Worm (Caenorhabditis elegans) whole organism, L3 larva: ENCODE results near the gene Y45F10B.59.

Experiments used
- R02D3.7 ChIP-seq: fragments of 150-350 bp; optimal IDR thresholded peaks from 2 replicates; lab custom pipeline; 2014; ENCODE audit warnings: missing biosample characterization, missing genetic modification characterization
- ZK546.5 ChIP-seq: sonication (generic microtip); optimal IDR thresholded peaks from 2 replicates; lab custom pipeline; 2017; ENCODE audit warnings: missing biosample characterization, missing genetic modification characterization
- aly-2 ChIP-seq: fragments of 150-350 bp; optimal IDR thresholded peaks from 2 replicates; lab custom pipeline; 2014; ENCODE audit warnings: missing biosample characterization, missing genetic modification characterization
- ceh-16 ChIP-seq: sonication (generic microtip); optimal IDR thresholded peaks from 2 replicates; lab custom pipeline; 2017; ENCODE audit warnings: missing biosample characterization, missing genetic modification characterization
- ceh-28 ChIP-seq: fragments of 150-350 bp; optimal IDR thresholded peaks from 2 replicates; lab custom pipeline; 2014; ENCODE audit warnings: missing biosample characterization, missing genetic modification reagents, missing genetic modification characterization
- ceh-82 ChIP-seq: fragments of 150-350 bp; optimal IDR thresholded peaks from 2 replicates; lab custom pipeline; 2014; ENCODE audit warnings: missing biosample characterization, missing genetic modification characterization
- ceh-9 ChIP-seq: sonication (generic microtip); optimal IDR thresholded peaks from 2 replicates; lab custom pipeline; 2018; ENCODE audit warnings: missing biosample characterization, missing genetic modification characterization
- egl-27 ChIP-seq: sonication (generic microtip); optimal IDR thresholded peaks from 4 replicates; lab custom pipeline; 2017; ENCODE audit warnings: missing biosample characterization, missing genetic modification reagents, missing genetic modification characterization
- egl-5 ChIP-seq: fragments of 150-350 bp; optimal IDR thresholded peaks from 2 replicates; lab custom pipeline; 2017; ENCODE audit warnings: missing biosample characterization, missing genetic modification reagents, missing genetic modification characterization, inconsistent platforms
- elt-1 ChIP-seq: fragments of 150-350 bp; optimal IDR thresholded peaks from 2 replicates; lab custom pipeline; 2014; ENCODE audit warnings: missing biosample characterization, missing genetic modification characterization
- elt-3 ChIP-seq, 3 experiments: fragments of 150-350 bp in 1 of 3; sonication (generic microtip) in 2 of 3; optimal IDR thresholded peaks; 2 replicates in 2 of 3; 4 replicates in 1 of 3; lab custom pipeline; 2014 to 2017; ENCODE audit warnings: missing biosample characterization in 3 of 3, missing genetic modification characterization in 3 of 3
- fkh-10 ChIP-seq: sonication (generic microtip); optimal IDR thresholded peaks from 2 replicates; lab custom pipeline; 2017; ENCODE audit warnings: missing biosample characterization, missing genetic modification reagents, missing genetic modification characterization
- fos-1 ChIP-seq: fragments of 150-350 bp; optimal IDR thresholded peaks from 2 replicates; lab custom pipeline; 2014; ENCODE audit warnings: missing biosample characterization, missing genetic modification characterization
- lin-39 ChIP-seq: fragments of 150-350 bp; optimal IDR thresholded peaks from 2 replicates; lab custom pipeline; 2018; ENCODE audit warnings: missing biosample characterization, missing genetic modification reagents, missing genetic modification characterization
- mdl-1 ChIP-seq: fragments of 150-350 bp; optimal IDR thresholded peaks from 2 replicates; lab custom pipeline; 2014; ENCODE audit warnings: missing biosample characterization, missing genetic modification characterization
- mml-1 ChIP-seq: fragments of 150-350 bp; sonication (generic microtip); optimal IDR thresholded peaks from 3 replicates; lab custom pipeline; 2014; ENCODE audit warnings: missing biosample characterization, missing genetic modification characterization
- nfya-1 ChIP-seq: sonication (generic microtip); optimal IDR thresholded peaks from 2 replicates; lab custom pipeline; 2017; ENCODE audit warnings: missing genetic modification characterization, mild to moderate bottlenecking, missing compliant biosample characterization, antibody characterized with exemption, moderate library complexity; ENCODE audit not compliant: insufficient read depth
- nhr-12 ChIP-seq: fragments of 150-350 bp; optimal IDR thresholded peaks from 2 replicates; lab custom pipeline; 2014; ENCODE audit warnings: missing biosample characterization, missing genetic modification characterization
- nhr-23 ChIP-seq: fragments of 150-350 bp; optimal IDR thresholded peaks from 2 replicates; lab custom pipeline; 2014; ENCODE audit warnings: missing biosample characterization, missing genetic modification reagents, missing genetic modification characterization
- nhr-237 ChIP-seq: fragments of 150-350 bp; optimal IDR thresholded peaks from 2 replicates; lab custom pipeline; 2014; ENCODE audit warnings: missing biosample characterization, missing genetic modification characterization
- nhr-28 ChIP-seq: fragments of 150-350 bp; optimal IDR thresholded peaks from 2 replicates; lab custom pipeline; 2014; ENCODE audit warnings: missing biosample characterization, missing genetic modification characterization
- nhr-67 ChIP-seq: fragments of 150-350 bp; optimal IDR thresholded peaks from 2 replicates; lab custom pipeline; 2014; ENCODE audit warnings: missing biosample characterization, missing genetic modification characterization
- nhr-76 ChIP-seq: fragments of 150-350 bp; sonication (generic microtip); optimal IDR thresholded peaks from 5 replicates; lab custom pipeline; 2014; ENCODE audit warnings: missing biosample characterization, missing genetic modification characterization
- nhr-77 ChIP-seq: fragments of 150-350 bp; optimal IDR thresholded peaks from 2 replicates; lab custom pipeline; 2014; ENCODE audit warnings: missing biosample characterization, missing genetic modification characterization
- pha-4 ChIP-seq: fragments of 150-350 bp; optimal IDR thresholded peaks from 2 replicates; lab custom pipeline; 2014; ENCODE audit warnings: missing biosample characterization, missing genetic modification reagents, missing genetic modification characterization
- pqm-1 ChIP-seq: fragments of 150-350 bp; optimal IDR thresholded peaks from 2 replicates; lab custom pipeline; 2017; ENCODE audit warnings: missing biosample characterization, missing genetic modification characterization, inconsistent platforms
- sea-2 ChIP-seq: fragments of 150-350 bp; sonication (generic microtip); optimal IDR thresholded peaks from 4 replicates; lab custom pipeline; 2014; ENCODE audit warnings: missing biosample characterization, missing genetic modification reagents, missing genetic modification characterization
- skn-1 ChIP-seq: fragments of 150-350 bp; optimal IDR thresholded peaks from 2 replicates; lab custom pipeline; 2014; ENCODE audit warnings: missing biosample characterization, missing genetic modification characterization
- snpc-4 ChIP-seq: fragments of 150-350 bp; optimal IDR thresholded peaks from 2 replicates; lab custom pipeline; 2014; ENCODE audit warnings: missing biosample characterization, missing genetic modification characterization
- tbx-2 ChIP-seq: sonication (generic microtip); optimal IDR thresholded peaks from 2 replicates; lab custom pipeline; 2016; ENCODE audit warnings: mild to moderate bottlenecking, missing genetic modification characterization, missing compliant biosample characterization
- unc-39 ChIP-seq: sonication (generic microtip); optimal IDR thresholded peaks from 4 replicates; lab custom pipeline; 2017; ENCODE audit warnings: missing biosample characterization, missing genetic modification characterization
- unc-62 ChIP-seq: fragments of 150-350 bp; sonication (generic microtip); optimal IDR thresholded peaks from 4 replicates; lab custom pipeline; 2014; ENCODE audit warnings: missing biosample characterization, missing genetic modification reagents, missing genetic modification characterization
- ztf-4 ChIP-seq: fragments of 150-350 bp; optimal IDR thresholded peaks from 2 replicates; lab custom pipeline; 2014; ENCODE audit warnings: missing biosample characterization, missing genetic modification characterization

The Y45F10B.59 gene

DNA sequence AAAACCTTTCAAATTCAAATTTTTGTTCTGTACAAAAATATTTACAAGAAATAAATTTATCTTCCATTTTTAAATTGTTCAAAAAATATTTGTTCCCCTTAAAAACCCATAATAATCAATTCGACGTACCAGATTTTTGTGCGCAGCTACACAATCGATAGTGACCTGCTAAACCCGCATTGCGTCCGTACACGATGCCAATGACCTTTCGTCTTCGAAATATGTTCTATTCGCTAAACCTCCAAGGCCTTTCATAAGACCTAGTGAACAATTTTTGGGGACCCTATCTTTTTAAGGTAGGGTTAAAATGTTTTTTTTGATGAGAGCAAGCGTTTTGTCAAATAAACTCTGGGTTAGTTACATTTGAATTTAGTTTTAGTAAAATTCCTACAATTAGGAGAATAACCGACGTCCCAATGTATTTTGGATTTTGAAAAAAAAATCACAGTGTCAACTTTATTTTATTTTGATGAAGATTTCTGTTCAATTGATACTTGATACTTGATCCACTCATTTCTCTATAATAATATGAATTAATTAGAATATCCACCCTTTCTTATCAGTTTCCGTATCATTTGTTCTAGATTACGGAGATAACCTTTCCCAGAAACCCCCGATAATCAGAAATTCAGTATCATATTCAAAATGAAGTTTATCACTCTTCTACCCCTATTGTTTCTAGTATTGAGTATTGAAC lies at the start of gene Y45F10B.59:
TSS of gene Y45F10B.59 (plus strand) at position 647 of the 697 bp plus-strand sequence.
- no peak for TF ChIP-seq egl-5 (tag; lab: Kevin White, UChicago)
- TF ChIP-seq snpc-4 (tag; lab: Kevin White, UChicago): peak; percentile 6

DNA sequence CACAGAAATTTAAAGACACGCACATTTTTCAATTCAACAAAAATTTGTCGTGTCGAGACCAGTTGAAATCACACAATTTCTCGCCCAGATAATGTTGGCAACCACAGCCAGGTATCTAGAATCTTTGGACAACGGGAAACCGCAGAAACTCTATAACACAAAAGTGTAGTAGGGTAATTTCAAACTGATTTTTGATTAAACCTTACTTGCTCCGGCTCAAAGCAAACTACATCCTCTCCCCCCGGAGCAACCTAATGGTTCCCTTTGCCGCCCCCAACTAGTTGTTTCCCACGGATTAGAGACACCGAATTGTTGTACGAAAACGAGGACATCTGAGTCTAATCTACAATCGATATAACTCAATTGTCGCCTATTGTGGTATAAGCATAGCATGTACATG lies 48.1 kb upstream of the Y45F10B.59 start:
- TF ChIP-seq nhr-77 (tag; lab: Kevin White, UChicago) (no peak), mdl-1 (no peak), mml-1 (tag; lab: Kevin White, UChicago) (no peak), nhr-76 (tag; lab: Kevin White, UChicago) (no peak), egl-5 (tag; lab: Kevin White, UChicago) (no peak), pqm-1 (tag; lab: Kevin White, UChicago) (no peak), ceh-9 (tag; lab: Kevin White, UChicago) (no peak), ztf-4 (tag; lab: Kevin White, UChicago) (no peak), snpc-4 (tag; lab: Kevin White, UChicago) (no peak), unc-62 (GFP tag; lab: Kevin White, UChicago) (no peak), aly-2 (tag; lab: Kevin White, UChicago) (no peak), tbx-2 (tag; lab: Kevin White, UChicago) (no peak), fos-1 (tag; lab: Kevin White, UChicago) (no peak), ceh-82 (no peak)
- TF ChIP-seq, all 47 proteins: peak for 0

DNA sequence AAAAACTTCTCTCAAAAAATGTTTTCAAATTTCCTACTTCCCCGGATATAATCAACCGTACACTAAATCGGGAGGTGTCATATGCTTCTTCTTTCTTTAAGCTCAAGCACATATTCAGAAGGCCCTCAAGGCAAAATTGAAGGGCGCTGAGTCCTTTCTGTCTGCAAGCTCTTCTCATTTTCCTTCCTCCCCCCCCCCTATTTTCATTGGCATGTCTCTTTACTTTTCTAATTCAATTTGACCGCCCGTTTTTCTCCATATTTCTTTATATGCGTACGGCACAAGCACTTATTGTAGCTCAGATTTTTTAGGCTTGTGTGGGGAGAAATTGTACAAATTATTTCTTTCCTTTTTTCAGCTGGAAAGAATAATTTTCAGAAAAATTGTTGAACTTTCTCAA lies 46.9 kb upstream of the Y45F10B.59 start:
- TF ChIP-seq fkh-10 (GFP tag; lab: Kevin White, UChicago): no peak
- no peak for TF ChIP-seq elt-1 (tag; lab: Kevin White, UChicago)
- TF ChIP-seq ceh-16 (tag; lab: Kevin White, UChicago): no peak
- TF ChIP-seq nhr-237 (tag; lab: Kevin White, UChicago): no peak
- TF ChIP-seq nfya-1: no peak
- no peak for TF ChIP-seq nhr-12 (tag; lab: Kevin White, UChicago)
- no peak for TF ChIP-seq unc-62 (GFP tag; lab: Kevin White, UChicago)

DNA sequence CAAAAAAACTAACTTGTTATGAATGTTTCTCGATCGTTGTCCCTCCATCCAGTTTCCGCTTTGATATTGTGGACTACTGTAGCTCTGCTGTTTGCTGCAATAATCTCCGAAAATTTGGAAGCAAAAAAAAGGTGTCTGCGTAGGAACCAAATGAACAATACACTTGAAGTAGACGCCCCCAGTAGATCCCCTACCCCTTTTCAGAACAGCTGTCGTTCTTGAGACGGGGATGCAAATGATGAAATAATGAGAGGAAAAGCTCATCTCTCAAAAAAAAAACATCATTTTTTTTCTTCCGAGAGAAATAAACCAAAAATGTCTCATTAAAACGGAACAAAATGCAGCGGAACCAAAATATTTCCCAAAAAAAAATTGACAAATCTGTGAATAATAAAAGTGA lies 45.0 kb upstream of the Y45F10B.59 start:
- TF ChIP-seq nhr-28 (tag; lab: Kevin White, UChicago) (no peak), nhr-12 (tag; lab: Kevin White, UChicago) (no peak), egl-5 (tag; lab: Kevin White, UChicago) (peak; percentile 9)

DNA sequence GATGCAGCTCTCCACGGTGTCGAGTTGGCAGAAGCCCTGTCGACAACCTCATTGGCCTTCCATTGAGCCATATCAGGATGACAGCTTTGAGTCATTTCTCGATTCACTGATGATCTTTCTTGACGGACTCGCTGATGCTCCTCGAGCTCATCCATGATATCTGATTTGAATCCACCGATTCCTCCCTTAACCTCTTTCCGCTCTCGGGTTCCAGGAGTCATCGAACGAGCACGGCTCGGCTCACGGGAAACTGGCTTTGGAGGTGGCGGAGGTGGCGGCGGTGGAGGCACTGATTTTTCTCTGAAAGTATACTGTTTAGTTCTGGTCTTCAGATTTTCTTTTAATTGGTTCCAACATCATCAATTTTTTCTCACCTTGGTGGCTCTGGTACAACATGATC lies 43.4 kb upstream of the Y45F10B.59 start:
- TF ChIP-seq ztf-4 (tag; lab: Kevin White, UChicago) (no peak), elt-3 (tag; optimal IDR thresholded peaks at IDR 0.05; lab: Kevin White, UChicago) (no peak), snpc-4 (tag; lab: Kevin White, UChicago) (no peak)

DNA sequence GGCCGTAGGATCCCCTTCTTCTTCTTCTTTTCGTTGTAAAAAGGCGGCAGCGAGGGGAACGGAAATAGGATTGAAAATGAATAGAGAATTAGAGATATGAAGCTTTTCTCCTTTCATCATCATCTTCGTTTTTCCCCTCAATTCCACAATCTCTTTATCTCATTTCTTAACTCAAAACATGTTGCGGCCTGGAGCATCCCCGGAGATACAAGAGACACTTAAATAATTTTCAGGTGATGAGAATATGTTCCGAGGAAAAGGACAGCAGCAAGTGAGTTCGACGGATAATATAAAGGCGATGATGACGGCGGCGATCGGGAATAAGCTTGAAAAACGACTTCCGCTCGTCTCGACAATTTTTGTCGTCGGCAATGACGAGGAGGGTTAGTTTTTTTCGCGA lies 40.8 kb upstream of the Y45F10B.59 start, which contains the start of the genes Y45F10B.13 and qui-1:
TSS of gene Y45F10B.13 (minus strand) at position 101 of the 400 bp plus-strand sequence.
TSS of gene qui-1 (plus strand) at position 233 of the 400 bp plus-strand sequence.
- TF ChIP-seq elt-1 (tag; lab: Kevin White, UChicago) (no peak), ZK546.5 (tag; lab: Kevin White, UChicago) (no peak), nhr-77 (tag; lab: Kevin White, UChicago) (no peak), unc-39 (tag; lab: Kevin White, UChicago) (no peak), R02D3.7 (tag; lab: Kevin White, UChicago) (no peak), nhr-237 (tag; lab: Kevin White, UChicago) (no peak), nhr-76 (tag; lab: Kevin White, UChicago) (no peak), skn-1 (tag; lab: Kevin White, UChicago) (no peak), ceh-9 (tag; lab: Kevin White, UChicago) (no peak), lin-39 (no peak), sea-2 (GFP tag; lab: Kevin White, UChicago) (no peak), nhr-28 (tag; lab: Kevin White, UChicago) (no peak), ceh-28 (tag; lab: Kevin White, UChicago) (no peak), nhr-23 (tag; lab: Kevin White, UChicago) (no peak), pha-4 (tag; lab: Kevin White, UChicago) (no peak), nhr-67 (no peak), egl-27 (no peak), ceh-82 (no peak)
- TF ChIP-seq, all 47 proteins: peak for 0
